Worm (Caenorhabditis elegans): ENCODE measurements around the gene srg-11.

DNA sequence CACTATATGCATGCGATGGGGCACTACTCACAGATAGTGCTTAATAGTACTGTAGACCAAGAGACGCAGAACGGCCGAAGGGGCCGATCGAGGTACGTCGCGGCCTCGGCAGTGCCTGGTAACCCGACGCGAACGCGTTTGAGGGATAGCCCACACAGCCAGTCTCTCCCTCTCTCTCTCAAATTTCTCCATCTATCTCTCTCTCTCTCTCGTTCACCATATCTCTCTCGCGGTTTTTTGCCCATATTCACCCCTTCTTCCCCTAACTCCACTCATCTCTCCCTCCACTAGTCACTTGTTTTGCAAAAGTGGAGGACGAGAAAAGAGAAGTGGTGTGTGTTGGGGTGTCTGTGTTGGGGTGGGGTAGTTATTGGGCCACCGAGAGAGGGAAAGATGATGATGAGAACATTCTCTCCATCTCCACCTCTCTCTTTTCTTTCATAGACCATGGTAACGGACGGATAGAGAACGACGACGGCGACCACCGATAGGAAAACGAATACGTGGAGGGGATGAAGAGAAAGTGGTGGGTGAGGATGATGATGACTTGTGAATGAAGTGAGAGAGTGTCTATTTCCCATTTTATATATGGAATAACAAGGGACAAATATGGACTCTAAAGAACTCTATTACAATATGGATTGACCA is 12.9 kb upstream of the srg-11 start:
- TF ChIP-seq W03F9.2 (tag; optimal IDR thresholded peaks at IDR 0.05) (no peak), dao-5 (tag; optimal IDR thresholded peaks at IDR 0.05) (no peak)

Measured in whole organism, L4/young adult.